Fruit fly (Drosophila melanogaster) whole organism, wandering third instar larva: ENCODE results near the gene CG4983.

ENCODE experiments used
- Abd-B ChIP-seq: fragments of >200 bp; optimal IDR thresholded peaks from 2 replicates; lab custom pipeline; 2017; ENCODE audit warnings: missing biosample characterization, missing genetic modification characterization
- OdsH ChIP-seq: fragments of 200-800 bp; sonication (Bioruptor generic); optimal IDR thresholded peaks from 2 replicates; lab custom pipeline; 2016; ENCODE audit warnings: missing biosample characterization, mild to moderate bottlenecking, missing genetic modification characterization
- dsf ChIP-seq: sonication (Bioruptor generic); optimal IDR thresholded peaks from 2 replicates; lab custom pipeline; 2016; ENCODE audit warnings: missing biosample characterization, missing genetic modification characterization, borderline replicate concordance
- ey ChIP-seq: fragments of 200-800 bp; sonication (Bioruptor generic); optimal IDR thresholded peaks from 2 replicates; lab custom pipeline; 2016; ENCODE audit warnings: missing biosample characterization, missing genetic modification characterization
- jim ChIP-seq: fragments of 175-275, 200-325 bp; sonication (Bioruptor generic); optimal IDR thresholded peaks from 2 replicates; lab custom pipeline; 2016; ENCODE audit warnings: missing biosample characterization, mild to moderate bottlenecking, missing genetic modification characterization
- usp ChIP-seq: fragments of >200 bp; optimal IDR thresholded peaks from 2 replicates; lab custom pipeline; 2017; ENCODE audit warnings: missing biosample characterization, missing genetic modification characterization

DNA sequence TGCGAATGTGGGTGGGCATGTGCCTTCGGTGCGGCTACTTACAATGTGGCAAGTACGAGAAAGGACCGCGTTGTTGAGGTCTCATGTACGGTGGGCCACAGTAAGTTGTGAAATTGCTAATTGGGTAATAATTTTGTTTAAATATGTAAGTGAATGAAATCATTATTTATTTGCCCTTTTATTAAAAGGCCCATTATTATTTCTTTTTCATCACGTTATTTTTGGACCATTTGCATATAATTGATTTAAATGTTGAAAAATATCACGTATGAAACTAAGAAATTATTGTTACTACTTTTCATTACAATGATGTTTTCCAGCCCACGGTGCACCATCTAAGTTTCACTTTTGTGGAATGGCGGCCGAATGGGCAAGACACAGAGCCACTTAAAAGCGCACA, 24.0 kb upstream of the CG4983 start:
- TF ChIP-seq Abd-B (GFP tag; lab: Kevin White, UChicago) (no peak), usp (GFP tag; lab: Kevin White, UChicago) (no peak), ey (GFP tag; lab: Kevin White, UChicago) (no peak), dsf (GFP tag; lab: Kevin White, UChicago) (no peak), OdsH (GFP tag; lab: Kevin White, UChicago) (no peak), jim (no peak)
